Fruit fly (Drosophila melanogaster) whole organism, embryonic: ENCODE measurements around the gene TTLL6B.

Experiments used
- Atf3 ChIP-seq: fragments of 200-800 bp; sonication (Bioruptor generic); optimal IDR thresholded peaks from 3 replicates; lab custom pipeline; 2016; ENCODE audit warnings: missing biosample characterization, missing genetic modification characterization
- B-H1 ChIP-seq: fragments of 200-800 bp; sonication (Bioruptor generic); IDR thresholded peaks from 3 replicates; pipeline ENCODE4 v1.3.6; 2022; ENCODE audit warnings: missing biosample characterization, missing genetic modification characterization
- Blimp-1 ChIP-seq: fragments of 200-800 bp; sonication (Bioruptor generic); optimal IDR thresholded peaks from 3 replicates; lab custom pipeline; 2018; ENCODE audit warnings: missing biosample characterization, missing genetic modification characterization, mild to moderate bottlenecking, moderate library complexity, missing genetic modification reagents
- CG10366 ChIP-seq: fragments of 200-800 bp; sonication (Bioruptor generic); IDR thresholded peaks from 2 replicates; pipeline ENCODE4 v1.3.6; 2022; ENCODE audit warnings: missing biosample characterization, missing genetic modification characterization
- CG11723 ChIP-seq: fragments of 200-800 bp; sonication (Bioruptor generic); optimal IDR thresholded peaks from 2 replicates; lab custom pipeline; 2017; ENCODE audit warnings: missing biosample characterization, mild to moderate bottlenecking, missing genetic modification characterization
- CG12104 ChIP-seq: fragments of 200-800 bp; sonication (Bioruptor generic); optimal IDR thresholded peaks from 3 replicates; lab custom pipeline; 2016; ENCODE audit warnings: missing biosample characterization, missing genetic modification characterization
- CG12744 ChIP-seq: fragments of 200-800 bp; sonication (Bioruptor generic); optimal IDR thresholded peaks from 2 replicates; lab custom pipeline; 2016; ENCODE audit warnings: missing biosample characterization, missing genetic modification characterization
- CG13296 ChIP-seq: fragments of 200-800 bp; sonication (Bioruptor generic); optimal IDR thresholded peaks from 3 replicates; lab custom pipeline; 2018; ENCODE audit warnings: missing biosample characterization, mild to moderate bottlenecking, missing genetic modification characterization
- CG13624 ChIP-seq: fragments of 200-800 bp; sonication (Bioruptor generic); optimal IDR thresholded peaks from 2 replicates; lab custom pipeline; 2016; ENCODE audit warnings: missing biosample characterization, missing genetic modification characterization
- CG1529 ChIP-seq: fragments of 200-800 bp; sonication (Bioruptor generic); optimal IDR thresholded peaks from 3 replicates; lab custom pipeline; 2018; ENCODE audit warnings: missing biosample characterization, missing genetic modification characterization
- CG17361 ChIP-seq: fragments of 200-800 bp; sonication (Bioruptor generic); IDR thresholded peaks from 3 replicates; pipeline ENCODE4 v1.3.6; 2022; ENCODE audit warnings: missing biosample characterization, missing genetic modification characterization
- CG18599 ChIP-seq: fragments of 200-800 bp; sonication (Bioruptor generic); optimal IDR thresholded peaks from 3 replicates; lab custom pipeline; 2017; ENCODE audit warnings: missing biosample characterization, missing genetic modification characterization, mild to moderate bottlenecking, moderate library complexity, missing genetic modification reagents
- CG32532 ChIP-seq: fragments of 200-800 bp; sonication (Bioruptor generic); IDR thresholded peaks from 2 replicates; pipeline ENCODE4 v1.3.6; 2022; ENCODE audit warnings: missing biosample characterization, missing genetic modification characterization
- CG34376 ChIP-seq: fragments of 200-800 bp; sonication (Bioruptor generic); optimal IDR thresholded peaks from 2 replicates; lab custom pipeline; 2018; ENCODE audit warnings: missing biosample characterization, mild to moderate bottlenecking, missing genetic modification characterization
- CG4360 ChIP-seq: fragments of 200-800 bp; sonication (Bioruptor generic); IDR thresholded peaks from 2 replicates; pipeline ENCODE4 v1.3.6; 2022; ENCODE audit warnings: missing biosample characterization, missing genetic modification characterization
- CG4617 ChIP-seq: fragments of 200-800 bp; sonication (Bioruptor generic); optimal IDR thresholded peaks from 3 replicates; lab custom pipeline; 2016; ENCODE audit warnings: missing biosample characterization, missing genetic modification characterization, borderline replicate concordance
- CG6689 ChIP-seq: fragments of 200-800 bp; sonication (Bioruptor generic); IDR thresholded peaks from 2 replicates; pipeline ENCODE4 v1.3.6; 2022; ENCODE audit warnings: missing biosample characterization, missing genetic modification characterization
- CG7963 ChIP-seq: fragments of 200-800 bp; sonication (Bioruptor generic); IDR thresholded peaks from 3 replicates; pipeline ENCODE4 v1.3.6; 2022; ENCODE audit warnings: missing biosample characterization, missing genetic modification characterization; ENCODE audit not compliant: partially characterized antibody
- CG9817 ChIP-seq: fragments of 200-800 bp; sonication (Bioruptor generic); optimal IDR thresholded peaks from 2 replicates; lab custom pipeline; 2018; ENCODE audit warnings: missing biosample characterization, mild to moderate bottlenecking, missing genetic modification characterization, moderate library complexity
- CG9932 ChIP-seq: fragments of 200-800 bp; sonication (Bioruptor generic); IDR thresholded peaks from 2 replicates; pipeline ENCODE4 v1.3.6; 2022; ENCODE audit warnings: missing biosample characterization, missing genetic modification characterization
- Chrac-16 ChIP-seq: fragments of 200-800 bp; sonication (Bioruptor generic); optimal IDR thresholded peaks from 3 replicates; lab custom pipeline; 2016; ENCODE audit warnings: missing biosample characterization, missing genetic modification characterization
- HmgZ ChIP-seq: fragments of 200-800 bp; sonication (Bioruptor generic); optimal IDR thresholded peaks from 2 replicates; lab custom pipeline; 2018; ENCODE audit warnings: missing biosample characterization, mild to moderate bottlenecking, missing genetic modification characterization
- Hr51 ChIP-seq, 2 experiments: fragments of 200-800 bp; sonication (Bioruptor generic); optimal IDR thresholded peaks; 2 replicates in 1 of 2; 3 replicates in 1 of 2; lab custom pipeline; 2016 to 2018; ENCODE audit warnings: missing biosample characterization in 2 of 2, missing genetic modification characterization in 2 of 2, mild to moderate bottlenecking in 1 of 2, moderate library complexity in 1 of 2
- Hr78 ChIP-seq, 2 experiments: fragments of 200-800 bp in 1 of 2; fragments of >200 bp in 1 of 2; sonication (Bioruptor generic) in 1 of 2; optimal IDR thresholded peaks; 2 replicates each; lab custom pipeline; 2017 to 2019; ENCODE audit warnings: missing biosample characterization in 2 of 2, missing genetic modification characterization in 2 of 2, mild to moderate bottlenecking in 1 of 2, moderate library complexity in 1 of 2
- MESR4 ChIP-seq: fragments of 200-800 bp; sonication (Bioruptor generic); optimal IDR thresholded peaks from 2 replicates; lab custom pipeline; 2018; ENCODE audit warnings: missing biosample characterization, mild to moderate bottlenecking, missing genetic modification characterization, moderate library complexity
- Neu2 ChIP-seq: fragments of 200-800 bp; sonication (Bioruptor generic); optimal IDR thresholded peaks from 3 replicates; lab custom pipeline; 2016; ENCODE audit warnings: missing biosample characterization, missing genetic modification characterization, borderline replicate concordance
- Opbp ChIP-seq: fragments of 200-800 bp; sonication (Bioruptor generic); IDR thresholded peaks from 3 replicates; pipeline ENCODE4 v1.3.6; 2022; ENCODE audit warnings: missing biosample characterization, missing genetic modification characterization; ENCODE audit not compliant: partially characterized antibody
- Pdp1 ChIP-seq, 2 experiments: fragments of 200-800 bp; sonication (Bioruptor generic); optimal IDR thresholded peaks; 3 replicates each; lab custom pipeline; 2016; ENCODE audit warnings: missing biosample characterization in 2 of 2, missing genetic modification characterization in 2 of 2, mild to moderate bottlenecking in 1 of 2, moderate library complexity in 1 of 2
- Sin3A ChIP-seq: fragments of >200 bp; optimal IDR thresholded peaks from 2 replicates; lab custom pipeline; 2018
- bowl ChIP-seq: fragments of 200-800 bp; sonication (Bioruptor generic); IDR thresholded peaks from 2 replicates; pipeline ENCODE4 v1.3.6; 2022; ENCODE audit warnings: missing biosample characterization, missing genetic modification characterization
- bsh ChIP-seq, 2 experiments: fragments of 200-800 bp; sonication (Bioruptor generic); optimal IDR thresholded peaks; 2 replicates each; lab custom pipeline; 2017 to 2018; ENCODE audit warnings: mild to moderate bottlenecking in 2 of 2, missing biosample characterization in 2 of 2, missing genetic modification characterization in 2 of 2, moderate library complexity in 1 of 2
- chn ChIP-seq: fragments of 200-800 bp; sonication (Bioruptor generic); optimal IDR thresholded peaks from 2 replicates; lab custom pipeline; 2016; ENCODE audit warnings: missing biosample characterization, missing genetic modification characterization
- dysf ChIP-seq: fragments of 200-800 bp; sonication (Bioruptor generic); IDR thresholded peaks from 3 replicates; pipeline ENCODE4 v1.3.6; 2022; ENCODE audit warnings: missing biosample characterization, missing genetic modification characterization
- en ChIP-seq: fragments of 200-800 bp; sonication (Bioruptor generic); optimal IDR thresholded peaks from 2 replicates; lab custom pipeline; 2016; ENCODE audit warnings: missing biosample characterization, missing genetic modification characterization
- esg ChIP-seq: fragments of 200-800 bp; sonication (Bioruptor generic); conservative IDR thresholded peaks from 2 replicates; pipeline ENCODE4 v1.3.6; 2022; ENCODE audit warnings: missing biosample characterization, missing genetic modification characterization
- ewg ChIP-seq: fragments of 200-800 bp; sonication (Bioruptor generic); optimal IDR thresholded peaks from 3 replicates; lab custom pipeline; 2017; ENCODE audit warnings: mild to moderate bottlenecking, missing biosample characterization, missing genetic modification reagents, missing genetic modification characterization
- grn ChIP-seq: fragments of 200-800 bp; sonication (Bioruptor generic); optimal IDR thresholded peaks from 3 replicates; lab custom pipeline; 2017; ENCODE audit warnings: missing biosample characterization, missing genetic modification characterization
- gsb-n ChIP-seq: fragments of 200-800 bp; sonication (Bioruptor generic); optimal IDR thresholded peaks from 3 replicates; lab custom pipeline; 2018; ENCODE audit warnings: missing biosample characterization, mild to moderate bottlenecking, missing genetic modification characterization
- her ChIP-seq: fragments of 200-800 bp; sonication (Bioruptor generic); optimal IDR thresholded peaks from 2 replicates; lab custom pipeline; 2016; ENCODE audit warnings: missing biosample characterization, missing genetic modification characterization
- ind ChIP-seq: fragments of 200-800 bp; sonication (Bioruptor generic); optimal IDR thresholded peaks from 3 replicates; lab custom pipeline; 2016; ENCODE audit warnings: missing biosample characterization, missing genetic modification characterization
- mld ChIP-seq: fragments of 200-800 bp; sonication (Bioruptor generic); IDR thresholded peaks from 3 replicates; pipeline ENCODE4 v1.3.6; 2022; ENCODE audit warnings: missing biosample characterization, missing genetic modification characterization; ENCODE audit not compliant: partially characterized antibody
- pho ChIP-seq: fragments of 200-800 bp; sonication (Bioruptor generic); optimal IDR thresholded peaks from 2 replicates; lab custom pipeline; 2016; ENCODE audit warnings: missing biosample characterization, missing genetic modification characterization
- ranshi ChIP-seq: fragments of 200-800 bp; sonication (Bioruptor generic); IDR thresholded peaks from 2 replicates; pipeline ENCODE4 v1.3.6; 2022; ENCODE audit warnings: missing biosample characterization, missing genetic modification characterization
- sd ChIP-seq: fragments of 200-800 bp; sonication (Bioruptor generic); optimal IDR thresholded peaks from 3 replicates; lab custom pipeline; 2018; ENCODE audit warnings: missing biosample characterization, mild to moderate bottlenecking, missing genetic modification characterization, moderate library complexity
- shn ChIP-seq: fragments of 200-800 bp; sonication (Bioruptor generic); optimal IDR thresholded peaks from 3 replicates; lab custom pipeline; 2016; ENCODE audit warnings: missing biosample characterization, missing genetic modification characterization
- stc ChIP-seq: fragments of 200-800 bp; sonication (Bioruptor generic); IDR thresholded peaks from 2 replicates; pipeline ENCODE4 v1.3.6; 2022; ENCODE audit warnings: missing biosample characterization, missing genetic modification characterization
- unpg ChIP-seq: fragments of 200-800 bp; sonication (Bioruptor generic); optimal IDR thresholded peaks from 3 replicates; lab custom pipeline; 2018; ENCODE audit warnings: missing biosample characterization, mild to moderate bottlenecking, missing genetic modification characterization, moderate library complexity
- wek ChIP-seq: fragments of 200-800 bp; sonication (Bioruptor generic); optimal IDR thresholded peaks from 3 replicates; lab custom pipeline; 2018; ENCODE audit warnings: missing biosample characterization, mild to moderate bottlenecking, missing genetic modification characterization, moderate library complexity
- yki ChIP-seq: fragments of >200 bp; optimal IDR thresholded peaks from 3 replicates; lab custom pipeline; 2018

The TTLL6B gene

DNA sequence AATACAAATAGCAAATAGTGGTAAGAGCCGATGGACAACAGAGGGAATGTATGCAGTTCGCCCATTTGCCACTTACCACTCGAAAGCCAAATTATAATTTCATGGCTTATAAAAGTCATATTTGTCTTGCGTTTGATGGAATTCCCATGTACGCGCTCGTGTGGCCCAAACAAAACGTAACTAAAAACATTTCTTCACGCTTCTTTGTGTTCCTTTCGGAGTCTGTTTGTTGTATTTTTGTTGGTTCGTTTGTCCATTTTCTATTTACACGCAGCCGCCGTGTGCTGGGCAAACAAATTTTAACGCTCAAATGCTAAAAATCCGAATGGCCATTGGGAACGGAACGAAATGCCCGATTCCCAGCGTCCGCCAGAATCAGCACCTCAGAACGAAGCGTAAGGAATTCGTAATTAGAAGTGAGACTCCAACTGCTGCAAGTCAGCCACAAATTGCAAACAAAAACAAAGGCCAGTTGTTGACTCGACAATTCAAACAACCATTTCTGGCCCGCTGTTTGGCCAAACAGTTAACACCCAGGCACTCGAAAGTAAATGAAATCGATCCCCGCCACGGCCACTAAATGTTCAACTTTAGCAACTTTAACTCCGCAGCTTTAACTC is 42.0 kb downstream of the TTLL6B start (continued):
- peak; percentile 22 for TF ChIP-seq CG13296 (GFP tag; lab: Kevin White, UChicago)
- TF ChIP-seq her (GFP tag; lab: Kevin White, UChicago), result peak; percentile 49
- peak; percentile 19 for TF ChIP-seq pho (GFP tag; lab: Kevin White, UChicago)
- TF ChIP-seq Hr78 (GFP tag; optimal IDR thresholded peaks at IDR 0.05; lab: Kevin White, UChicago), result no peak
- no peak for TF ChIP-seq chn
- TF ChIP-seq bsh (GFP tag; optimal IDR thresholded peaks at IDR 0.05; lab: Kevin White, UChicago), result peak in 1 of 2 experiments; percentile 46
- peak; percentile 9 for TF ChIP-seq HmgZ
- peak; percentile 40 for TF ChIP-seq CG18599 (GFP tag; lab: Kevin White, UChicago)
- peak; percentile 34 for TF ChIP-seq CG11723 (GFP tag; lab: Kevin White, UChicago)
- TF ChIP-seq CG1529 (GFP tag; lab: Kevin White, UChicago), result peak; percentile 5
- TF ChIP-seq CG7963 (GFP tag; lab: Robert Waterston, UW), result no peak
- TF ChIP-seq CG17361, result 0 out of 3 replicates have a peak, but pooled peaks have one; percentile 12
- no peak for TF ChIP-seq Chrac-16 (GFP tag; lab: Kevin White, UChicago)
- TF ChIP-seq CG13624 (GFP tag; lab: Kevin White, UChicago), result no peak
- TF ChIP-seq MESR4 (GFP tag; lab: Kevin White, UChicago), result no peak
- no peak for TF ChIP-seq bowl
- TF ChIP-seq CG4617 (GFP tag; lab: Kevin White, UChicago), result no peak
- TF ChIP-seq CG6689, result no peak
- 0 out of 2 replicates have a peak, but pooled peaks have one; percentile 43 for TF ChIP-seq ranshi (GFP tag; lab: Robert Waterston, UW)
- peak; percentile 21 for TF ChIP-seq ewg (GFP tag; lab: Kevin White, UChicago)
- no peak for TF ChIP-seq CG34376
- peak; percentile 6; the same call in 1 of the 3 replicates for TF ChIP-seq dysf
- TF ChIP-seq CG9817 (tag; lab: Kevin White, UChicago), result no peak
- TF ChIP-seq CG12744 (GFP tag; lab: Kevin White, UChicago), result no peak
- TF ChIP-seq CG32532, result peak; percentile 38; the same call in 1 of the 2 replicates
- peak; percentile 42; the same call in 1 of the 2 replicates for TF ChIP-seq CG9932
- no peak for TF ChIP-seq Neu2
- peak; percentile 15 for TF ChIP-seq Atf3
- peak; percentile 2 for TF ChIP-seq CG12104 (GFP tag; lab: Kevin White, UChicago)
- no peak for TF ChIP-seq yki (lab: Kevin White, UChicago)
- TF ChIP-seq gsb-n (tag; lab: Kevin White, UChicago), result peak; percentile 38
- TF ChIP-seq stc (GFP tag; lab: Robert Waterston, UW), result 0 out of 2 replicates have a peak, but pooled peaks have one; percentile 16
- no peak for TF ChIP-seq Sin3A (lab: Kevin White, UChicago)
- TF ChIP-seq B-H1 (GFP tag; lab: Robert Waterston, UW), result peak; percentile 33; the same call in 1 of the 3 replicates
- TF ChIP-seq grn (GFP tag; lab: Kevin White, UChicago), result peak; percentile 26
- no peak for TF ChIP-seq shn (GFP tag; lab: Kevin White, UChicago)
- peak; percentile 2 to 25 for TF ChIP-seq Pdp1 (GFP tag; optimal IDR thresholded peaks at IDR 0.05; lab: Kevin White, UChicago)
- TF ChIP-seq wek (GFP tag; lab: Kevin White, UChicago), result peak; percentile 72
- TF ChIP-seq CG10366 (GFP tag; lab: Robert Waterston, UW), result no peak
- no peak for TF ChIP-seq esg (GFP tag; lab: Robert Waterston, UW)
- TF ChIP-seq ind (GFP tag; lab: Kevin White, UChicago), result no peak
- no peak for TF ChIP-seq sd (tag; lab: Kevin White, UChicago)
- peak; percentile 46 for TF ChIP-seq Blimp-1 (GFP tag; lab: Kevin White, UChicago)
- TF ChIP-seq Hr51 (GFP tag; optimal IDR thresholded peaks at IDR 0.05; lab: Kevin White, UChicago), result peak in 1 of 2 experiments; percentile 24
- no peak for TF ChIP-seq mld (GFP tag; lab: Robert Waterston, UW)
- TF ChIP-seq Opbp (GFP tag; lab: Robert Waterston, UW), result no peak
- no peak for TF ChIP-seq CG4360 (GFP tag; lab: Robert Waterston, UW)
- TF ChIP-seq en (GFP tag; lab: Kevin White, UChicago), result peak; percentile 2
- peak; percentile 4 for TF ChIP-seq unpg (GFP tag; lab: Kevin White, UChicago)
